Worm (Caenorhabditis elegans): ENCODE data around the gene Y5H2B.3.

The Y5H2B.3 gene

ce11 chrV:2159331-2159730 lies 28.8 kb upstream of the Y5H2B.3 start, which contains the start of gene C45H4.14:
C45H4.14 (minus strand) TSS chrV:2159431.
- TF ChIP-seq ztf-11 (tag; optimal IDR thresholded peaks at IDR 0.05) (no peak), ztf-4 (tag; optimal IDR thresholded peaks at IDR 0.05) (no peak)

DNA sequence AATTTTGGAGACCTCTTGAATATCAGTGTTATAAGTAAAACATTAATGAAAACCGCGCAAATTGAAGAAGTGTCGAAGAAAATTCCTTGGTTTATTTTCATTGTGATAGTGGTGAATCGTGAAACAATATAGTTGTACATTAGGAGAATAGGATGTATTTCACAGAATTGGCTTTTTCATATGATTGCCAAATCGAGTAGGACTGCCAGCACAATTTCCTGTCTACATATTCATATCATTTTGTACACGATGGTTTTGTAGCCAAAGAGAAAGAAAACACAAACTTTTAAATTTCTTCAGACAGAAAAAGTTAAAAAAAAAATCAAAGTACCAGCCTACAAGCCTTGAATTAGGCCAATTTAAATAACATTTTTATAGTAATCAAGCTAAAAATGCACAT lies 24.4 kb upstream of the Y5H2B.3 start, which contains the start of gene str-255:
str-255 (minus strand) TSS at position 101 of the 400 bp plus-strand sequence.
- TF ChIP-seq dmd-4 (tag; optimal IDR thresholded peaks at IDR 0.05) (no peak), nhr-77 (tag; optimal IDR thresholded peaks at IDR 0.05) (no peak), mab-5 (tag; optimal IDR thresholded peaks at IDR 0.05) (no peak), aly-2 (tag; optimal IDR thresholded peaks at IDR 0.05) (no peak), crh-2 (tag; optimal IDR thresholded peaks at IDR 0.05) (no peak), skn-1 (tag; optimal IDR thresholded peaks at IDR 0.05) (no peak), lsy-2 (tag; optimal IDR thresholded peaks at IDR 0.05) (no peak), ZK546.5 (tag; optimal IDR thresholded peaks at IDR 0.05) (no peak), sma-9 (GFP tag; optimal IDR thresholded peaks at IDR 0.05) (no peak), sma-9 (tag; optimal IDR thresholded peaks at IDR 0.05) (no peak), peb-1 (tag; optimal IDR thresholded peaks at IDR 0.05) (no peak)

- no peak for TF ChIP-seq ztf-1 (GFP tag; conservative IDR thresholded peaks at IDR 0.05)
- no peak for TF ChIP-seq nhr-23 (tag; optimal IDR thresholded peaks at IDR 0.05)
These were observed 21.4 kb upstream of the Y5H2B.3 start, which contains the start of gene srbc-19 for ce11 chrV:2166679-2167078. srbc-19 (minus strand) TSS chrV:2166779.

- TF ChIP-seq nhr-12 (tag; optimal IDR thresholded peaks at IDR 0.05) (no peak), mdl-1 (tag; optimal IDR thresholded peaks at IDR 0.05) (no peak), unc-55 (GFP tag; optimal IDR thresholded peaks at IDR 0.05) (no peak), C34F6.9 (tag; optimal IDR thresholded peaks at IDR 0.05) (no peak), ztf-1 (GFP tag; conservative IDR thresholded peaks at IDR 0.05) (no peak), mbf-1 (tag; optimal IDR thresholded peaks at IDR 0.05) (no peak), lsy-2 (tag; optimal IDR thresholded peaks at IDR 0.05) (no peak), dmd-4 (tag; optimal IDR thresholded peaks at IDR 0.05) (no peak), skn-1 (tag; optimal IDR thresholded peaks at IDR 0.05) (no peak), peb-1 (tag; optimal IDR thresholded peaks at IDR 0.05) (no peak), Y55F3AM.14 (GFP tag; optimal IDR thresholded peaks at IDR 0.05) (no peak), mab-5 (tag; optimal IDR thresholded peaks at IDR 0.05) (no peak), lin-13 (GFP tag; optimal IDR thresholded peaks at IDR 0.05) (no peak), nhr-129 (tag; optimal IDR thresholded peaks at IDR 0.05) (no peak)
These were observed 13.6 kb upstream of the Y5H2B.3 start for ce11 chrV:2174465-2174864.

DNA sequence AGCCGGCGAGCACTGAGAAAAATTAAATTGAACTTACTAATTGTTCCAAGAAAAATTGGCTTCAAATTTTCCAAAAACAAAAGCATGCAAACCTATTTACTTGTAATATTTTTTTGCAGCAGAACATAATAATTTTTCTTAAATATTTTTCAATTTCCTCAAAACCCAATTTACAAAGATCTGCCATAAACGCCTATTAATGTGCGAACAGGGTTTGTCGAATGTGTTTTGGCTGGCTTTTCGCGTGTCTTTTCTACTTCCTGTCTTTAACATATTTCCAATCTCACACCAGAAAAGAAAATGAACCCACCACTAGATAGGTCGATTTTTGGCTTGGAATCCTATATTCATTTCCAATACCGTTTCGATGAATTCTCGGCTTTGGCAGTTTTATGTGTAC lies 12.9 kb upstream of the Y5H2B.3 start, which contains the start of gene C45H4.18:
C45H4.18 (plus strand) TSS at position 301 of the 400 bp plus-strand sequence.
- TF ChIP-seq unc-62 (GFP tag; optimal IDR thresholded peaks at IDR 0.05) (no peak), sma-3 (GFP tag; optimal IDR thresholded peaks at IDR 0.05) (no peak), nhr-21 (tag; optimal IDR thresholded peaks at IDR 0.05) (no peak), egl-27 (tag; optimal IDR thresholded peaks at IDR 0.05) (no peak), aly-2 (tag; optimal IDR thresholded peaks at IDR 0.05) (no peak), blmp-1 (tag; optimal IDR thresholded peaks at IDR 0.05; ENCODE audit: insufficient read depth) (no peak), mdl-1 (tag; optimal IDR thresholded peaks at IDR 0.05) (no peak), alr-1 (tag; optimal IDR thresholded peaks at IDR 0.05) (no peak)

DNA sequence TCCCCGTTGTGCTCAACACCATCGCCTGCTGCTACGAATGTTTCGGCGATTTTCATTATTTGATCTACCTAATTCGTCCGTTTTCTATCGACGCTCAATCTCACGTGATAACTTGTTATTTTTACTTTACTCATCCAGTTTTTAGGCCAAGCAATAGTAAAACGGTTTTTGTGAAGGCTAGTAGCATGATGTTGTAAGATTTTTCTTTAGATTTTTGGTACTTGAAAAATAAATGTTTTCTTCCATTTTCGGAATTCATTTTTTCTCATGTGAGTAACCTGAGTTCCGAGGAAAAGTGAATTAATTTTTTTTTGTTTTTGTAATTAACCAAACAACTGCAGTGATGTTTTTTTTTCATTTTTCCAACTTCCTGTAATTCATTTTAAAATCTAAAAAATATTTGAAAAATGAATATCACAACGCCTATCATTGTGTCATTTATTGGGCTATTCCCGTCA lies 10.8 kb upstream of the Y5H2B.3 start, which contains the start of gene srbc-17:
srbc-17 (plus strand) TSS at position 408 of the 458 bp plus-strand sequence.
- TF ChIP-seq peb-1 (tag; optimal IDR thresholded peaks at IDR 0.05) (no peak), lsy-2 (tag; optimal IDR thresholded peaks at IDR 0.05) (no peak), alr-1 (tag; optimal IDR thresholded peaks at IDR 0.05) (no peak), snpc-4 (tag; optimal IDR thresholded peaks at IDR 0.05) (no peak)

ce11 chrV:2179214-2179613 lies 8.9 kb upstream of the Y5H2B.3 start, which contains the start of gene cyp-33C1:
cyp-33C1 (plus strand) TSS chrV:2179514.
- TF ChIP-seq ztf-4 (tag; optimal IDR thresholded peaks at IDR 0.05) (no peak), nhr-21 (tag; optimal IDR thresholded peaks at IDR 0.05) (no peak), crh-2 (tag; optimal IDR thresholded peaks at IDR 0.05) (no peak), gmeb-1 (tag; optimal IDR thresholded peaks at IDR 0.05) (no peak), nhr-237 (tag; optimal IDR thresholded peaks at IDR 0.05) (no peak), nhr-25 (tag; optimal IDR thresholded peaks at IDR 0.05) (no peak), unc-39 (tag; optimal IDR thresholded peaks at IDR 0.05) (no peak), R02D3.7 (tag; optimal IDR thresholded peaks at IDR 0.05) (no peak), sem-4 (tag; optimal IDR thresholded peaks at IDR 0.05) (no peak), fos-1 (tag; optimal IDR thresholded peaks at IDR 0.05) (no peak), lsy-2 (tag; optimal IDR thresholded peaks at IDR 0.05) (no peak), lin-13 (GFP tag; optimal IDR thresholded peaks at IDR 0.05) (no peak), nhr-6 (tag; optimal IDR thresholded peaks at IDR 0.05) (no peak)

Measured in whole organism, L2 larva.